Worm (Caenorhabditis elegans) whole organism, L1 larva: ENCODE results near the gene twk-48.

Experiments used
- alr-1 ChIP-seq: fragments of 200-800 bp; sonication (Bioruptor generic); optimal IDR thresholded peaks from 2 replicates; lab custom pipeline; 2018; ENCODE audit warnings: borderline replicate concordance, mild to moderate bottlenecking, missing genetic modification characterization, missing compliant biosample characterization
- ceh-8 ChIP-seq: fragments of 200-800 bp; sonication (Bioruptor generic); optimal IDR thresholded peaks from 2 replicates; lab custom pipeline; 2018; ENCODE audit warnings: mild to moderate bottlenecking, missing genetic modification characterization, moderate library complexity, missing compliant biosample characterization
- ceh-82 ChIP-seq, 3 experiments: fragments of 150-350 bp in 1 of 3; sonication (generic microtip) in 2 of 3; optimal IDR thresholded peaks; 2 replicates each; lab custom pipeline; 2014 to 2017; ENCODE audit warnings: missing biosample characterization in 3 of 3, missing genetic modification characterization in 3 of 3
- dpl-1 ChIP-seq, 3 experiments: fragments of 150-350 bp in 2 of 3; sonication (generic microtip) in 1 of 3; optimal IDR thresholded peaks; 2 replicates each; lab custom pipeline; 2014 to 2017; ENCODE audit warnings: missing biosample characterization in 3 of 3, missing genetic modification characterization in 3 of 3, missing genetic modification reagents in 3 of 3
- elt-2 ChIP-seq: sonication (generic microtip); optimal IDR thresholded peaks from 2 replicates; lab custom pipeline; 2016; ENCODE audit warnings: missing genetic modification characterization, mild to moderate bottlenecking, inconsistent platforms, missing compliant biosample characterization, missing genetic modification reagents
- fkh-10 ChIP-seq: sonication (generic microtip); optimal IDR thresholded peaks from 2 replicates; lab custom pipeline; 2017; ENCODE audit warnings: missing biosample characterization, missing genetic modification reagents, missing genetic modification characterization
- hlh-4 ChIP-seq: sonication (generic microtip); optimal IDR thresholded peaks from 2 replicates; lab custom pipeline; 2016; ENCODE audit warnings: mild to moderate bottlenecking, missing genetic modification characterization, missing compliant biosample characterization
- mef-2 ChIP-seq: fragments of 150-350 bp; optimal IDR thresholded peaks from 2 replicates; lab custom pipeline; 2014; ENCODE audit warnings: missing biosample characterization, missing genetic modification characterization
- nhr-11 ChIP-seq: fragments of 150-350 bp; optimal IDR thresholded peaks from 2 replicates; lab custom pipeline; 2014; ENCODE audit warnings: missing biosample characterization, missing genetic modification characterization
- snpc-4 ChIP-seq: fragments of 150-350 bp; optimal IDR thresholded peaks from 2 replicates; lab custom pipeline; 2014; ENCODE audit warnings: missing biosample characterization, missing genetic modification characterization

- TF ChIP-seq mef-2, result no peak
- TF ChIP-seq snpc-4, result no peak
- TF ChIP-seq ceh-82 (tag; optimal IDR thresholded peaks at IDR 0.05; lab: Kevin White, UChicago), result no peak
- TF ChIP-seq ceh-8 (GFP tag; lab: Kevin White, UChicago), result no peak
- TF ChIP-seq nhr-11, result no peak
- no peak for TF ChIP-seq hlh-4 (tag; lab: Kevin White, UChicago)
- TF ChIP-seq elt-2 (tag; lab: Kevin White, UChicago), result no peak
- no peak for TF ChIP-seq dpl-1 (GFP tag; optimal IDR thresholded peaks at IDR 0.05; lab: Kevin White, UChicago)
- no peak for TF ChIP-seq alr-1 (tag; lab: Kevin White, UChicago)
- no peak for TF ChIP-seq fkh-10
These were observed 16.8 kb upstream of the twk-48 start, which contains the start of gene K11H3.5 for ce11 chrIII:9843715-9844114.
